Worm (Caenorhabditis elegans): ENCODE data around the gene F22B7.3.

The F22B7.3 gene

ce11 chrIII:8685590-8686240 is 37.0 kb downstream of the F22B7.3 start (continued):
- TF ChIP-seq lin-54 (GFP tag; optimal IDR thresholded peaks at IDR 0.05): peak; percentile 11
- peak; percentile 32 for TF ChIP-seq B0035.1 (tag; optimal IDR thresholded peaks at IDR 0.05)
- TF ChIP-seq egrh-3 (GFP tag; IDR thresholded peaks at IDR 0.05): no peak
- no peak for TF ChIP-seq F55B11.4 (tag; optimal IDR thresholded peaks at IDR 0.05; ENCODE audit: borderline replicate concordance, insufficient read depth)
- TF ChIP-seq rec-8 (tag; optimal IDR thresholded peaks at IDR 0.05): no peak
- peak; percentile 71 for TF ChIP-seq repo-1 (tag; optimal IDR thresholded peaks at IDR 0.05)
- peak; percentile 71 for TF ChIP-seq tlf-1 (GFP tag; optimal IDR thresholded peaks at IDR 0.05)
- 0 out of 2 replicates have a peak, but pooled peaks have one; percentile 23 for TF ChIP-seq ceh-100 (GFP tag; IDR thresholded peaks at IDR 0.05)
- peak; percentile 34 for TF ChIP-seq athp-1 (tag; optimal IDR thresholded peaks at IDR 0.05)
- TF ChIP-seq sdz-38 (tag; optimal IDR thresholded peaks at IDR 0.05): no peak
- 0 out of 2 replicates have a peak, but pooled peaks have one; percentile 56 for TF ChIP-seq madf-3 (GFP tag; IDR thresholded peaks at IDR 0.05)

ce11 chrIII:8688438-8688946 is 39.8 kb downstream of the F22B7.3 start, which contains the start of gene hadb-1:
Gene hadb-1, minus strand, starts transcription at chrIII:8688488.
- TF ChIP-seq nhr-80 (tag; optimal IDR thresholded peaks at IDR 0.05) (peak; percentile 56), attf-5 (GFP tag; optimal IDR thresholded peaks at IDR 0.05) (peak; percentile 12), nhr-120 (GFP tag; IDR thresholded peaks at IDR 0.05) (no peak), lin-26 (GFP tag; IDR thresholded peaks at IDR 0.05) (0 out of 2 replicates have a peak, but pooled peaks have one; percentile 7), ztf-3 (GFP tag; optimal IDR thresholded peaks at IDR 0.05) (no peak), akir-1 (GFP tag; optimal IDR thresholded peaks at IDR 0.05) (no peak), nhr-27 (tag; optimal IDR thresholded peaks at IDR 0.05) (no peak), tbp1 (GFP tag; optimal IDR thresholded peaks at IDR 0.05) (no peak), let-526 (GFP tag; IDR thresholded peaks at IDR 0.05) (0 out of 2 replicates have a peak, but pooled peaks have one; percentile 22), hmg-20 (GFP tag; IDR thresholded peaks at IDR 0.05) (no peak), lin-54 (GFP tag; optimal IDR thresholded peaks at IDR 0.05) (no peak), B0035.1 (tag; optimal IDR thresholded peaks at IDR 0.05) (no peak), ceh-40 (GFP tag; IDR thresholded peaks at IDR 0.05) (no peak), F39B2.1 (GFP tag; IDR thresholded peaks at IDR 0.05) (no peak), sptf-2 (GFP tag; optimal IDR thresholded peaks at IDR 0.05) (no peak), rpc-1 (optimal IDR thresholded peaks at IDR 0.05) (no peak), rpc-1 (tag; optimal IDR thresholded peaks at IDR 0.05) (no peak), dpff-1 (tag; optimal IDR thresholded peaks at IDR 0.05) (no peak), Y79H2A.3 (GFP tag; conservative IDR thresholded peaks at IDR 0.05) (no peak), nhr-90 (tag; optimal IDR thresholded peaks at IDR 0.05) (no peak), repo-1 (tag; optimal IDR thresholded peaks at IDR 0.05) (peak; percentile 10), T07F8.4 (tag; optimal IDR thresholded peaks at IDR 0.05) (no peak), cebp-1 (GFP tag; IDR thresholded peaks at IDR 0.05) (no peak), cebp-1 (tag; optimal IDR thresholded peaks at IDR 0.05) (peak; percentile 28), madf-8 (GFP tag; conservative IDR thresholded peaks at IDR 0.05) (no peak), lir-1 (GFP tag; conservative IDR thresholded peaks at IDR 0.05) (0 out of 2 replicates have a peak, but pooled peaks have one; percentile 7), B0019.2 (GFP tag; conservative IDR thresholded peaks at IDR 0.05) (no peak), ets-4 (GFP tag; optimal IDR thresholded peaks at IDR 0.05) (no peak), F52B5.7 (tag; optimal IDR thresholded peaks at IDR 0.05) (no peak), ztf-26 (tag; optimal IDR thresholded peaks at IDR 0.05) (no peak), tlf-1 (GFP tag; optimal IDR thresholded peaks at IDR 0.05) (no peak), snpc-4 (GFP tag; optimal IDR thresholded peaks at IDR 0.05) (no peak), snpc-4 (tag; optimal IDR thresholded peaks at IDR 0.05) (no peak), ceh-100 (GFP tag; IDR thresholded peaks at IDR 0.05) (no peak), unc-130 (GFP tag; optimal IDR thresholded peaks at IDR 0.05) (no peak)

All from whole organism, young adult.